Fruit fly (Drosophila melanogaster) whole organism, embryonic: ENCODE measurements around the gene Hsp70Ab.

Experiments
- Abd-B ChIP-seq: fragments of 200-800 bp; sonication (Bioruptor generic); optimal IDR thresholded peaks from 2 replicates; lab custom pipeline; 2018; ENCODE audit warnings: missing biosample characterization, mild to moderate bottlenecking, missing genetic modification characterization, moderate library complexity
- CG11560 ChIP-seq: fragments of 200-800 bp; sonication (Bioruptor generic); IDR thresholded peaks from 3 replicates; pipeline ENCODE4 v1.3.6; 2022; ENCODE audit warnings: missing biosample characterization, missing genetic modification characterization
- CG14667 ChIP-seq: fragments of 200-800 bp; sonication (Bioruptor generic); IDR thresholded peaks from 2 replicates; pipeline ENCODE4 v1.3.6; 2022; ENCODE audit warnings: missing biosample characterization, missing genetic modification characterization
- CG17802 ChIP-seq: fragments of 200-800 bp; sonication (Bioruptor generic); optimal IDR thresholded peaks from 2 replicates; lab custom pipeline; 2018; ENCODE audit warnings: missing biosample characterization, mild to moderate bottlenecking, missing genetic modification characterization, moderate library complexity
- CG2116 ChIP-seq: fragments of 200-800 bp; sonication (Bioruptor generic); optimal IDR thresholded peaks from 3 replicates; lab custom pipeline; 2018; ENCODE audit warnings: missing biosample characterization, mild to moderate bottlenecking, missing genetic modification characterization
- CG2120 ChIP-seq: fragments of 200-800 bp; sonication (Bioruptor generic); optimal IDR thresholded peaks from 3 replicates; lab custom pipeline; 2016; ENCODE audit warnings: missing biosample characterization, missing genetic modification characterization
- CG3163 ChIP-seq: fragments of 200-800 bp; sonication (Bioruptor generic); optimal IDR thresholded peaks from 3 replicates; lab custom pipeline; 2016; ENCODE audit warnings: missing biosample characterization, missing genetic modification characterization
- CG34422 ChIP-seq: fragments of 200-800 bp; sonication (Bioruptor generic); IDR thresholded peaks from 3 replicates; pipeline ENCODE4 v1.3.6; 2022; ENCODE audit warnings: missing biosample characterization, missing genetic modification characterization
- CHES-1-like ChIP-seq: fragments of 200-800 bp; sonication (Bioruptor generic); optimal IDR thresholded peaks from 2 replicates; lab custom pipeline; 2016; ENCODE audit warnings: missing biosample characterization, missing genetic modification characterization
- Camta ChIP-seq: fragments of 200-800 bp; sonication (Bioruptor generic); optimal IDR thresholded peaks from 2 replicates; lab custom pipeline; 2016; ENCODE audit warnings: missing biosample characterization, missing genetic modification characterization
- Dfd ChIP-seq, 2 experiments: fragments of >200 bp; optimal IDR thresholded peaks; 2 replicates each; lab custom pipeline; 2017; ENCODE audit warnings: missing biosample characterization in 2 of 2, missing genetic modification characterization in 2 of 2
- Dref ChIP-seq: fragments of 200-800 bp; sonication (Bioruptor generic); IDR thresholded peaks from 2 replicates; pipeline ENCODE4 v1.3.6; 2022; ENCODE audit warnings: missing biosample characterization, missing genetic modification characterization
- Drgx ChIP-seq: fragments of 200-800 bp; sonication (Bioruptor generic); IDR thresholded peaks from 2 replicates; pipeline ENCODE4 v1.3.6; 2022; ENCODE audit warnings: missing biosample characterization, missing genetic modification characterization
- Eip74EF ChIP-seq, 2 experiments: fragments of 200-800 bp in 1 of 2; fragments of >200 bp in 1 of 2; sonication (Bioruptor generic) in 1 of 2; optimal IDR thresholded peaks; 2 replicates each; lab custom pipeline; 2017 to 2019; ENCODE audit warnings: missing biosample characterization in 2 of 2, missing genetic modification characterization in 2 of 2, mild to moderate bottlenecking in 1 of 2, moderate library complexity in 1 of 2
- Ets65A ChIP-seq: fragments of 200-800 bp; sonication (Bioruptor generic); peaks from one replicate; lab custom pipeline; 2016; ENCODE audit warnings: missing biosample characterization, missing genetic modification characterization
- Fer3 ChIP-seq: fragments of 200-800 bp; sonication (Bioruptor generic); optimal IDR thresholded peaks from 2 replicates; lab custom pipeline; 2018; ENCODE audit warnings: missing biosample characterization, mild to moderate bottlenecking, missing genetic modification characterization, moderate library complexity
- H15 ChIP-seq: fragments of 200-800 bp; sonication (Bioruptor generic); IDR thresholded peaks from 3 replicates; pipeline ENCODE4 v1.3.6; 2022; ENCODE audit warnings: missing biosample characterization, missing genetic modification characterization
- Jarid2 ChIP-seq: fragments of 200-800 bp; sonication (Bioruptor generic); optimal IDR thresholded peaks from 3 replicates; lab custom pipeline; 2017; ENCODE audit warnings: mild to moderate bottlenecking, missing biosample characterization, missing genetic modification reagents, missing genetic modification characterization
- Med ChIP-seq: fragments of 200-800 bp; sonication (Bioruptor generic); peaks from one replicate; lab custom pipeline; 2016; ENCODE audit warnings: missing biosample characterization, missing genetic modification characterization, mild to moderate bottlenecking, inconsistent platforms, moderate library complexity
- Opbp ChIP-seq: fragments of 200-800 bp; sonication (Bioruptor generic); IDR thresholded peaks from 3 replicates; pipeline ENCODE4 v1.3.6; 2022; ENCODE audit warnings: missing biosample characterization, missing genetic modification characterization; ENCODE audit not compliant: partially characterized antibody
- Rfx ChIP-seq: fragments of 200-800 bp; sonication (Bioruptor generic); IDR thresholded peaks from 2 replicates; pipeline ENCODE4 v1.3.6; 2022; ENCODE audit warnings: missing biosample characterization, missing genetic modification characterization
- Sin3A ChIP-seq: fragments of >200 bp; optimal IDR thresholded peaks from 2 replicates; lab custom pipeline; 2018
- Trl ChIP-seq, 3 experiments: fragments of >200 bp in 2 of 3; fragments of 200-800 bp in 1 of 3; sonication (Bioruptor generic) in 1 of 3; optimal IDR thresholded peaks; 2 replicates in 1 of 3; 3 replicates in 2 of 3; lab custom pipeline; 2016 to 2017; ENCODE audit warnings: missing biosample characterization in 1 of 3, missing genetic modification characterization in 1 of 3
- az2 ChIP-seq: fragments of 200-800 bp; sonication (Bioruptor generic); optimal IDR thresholded peaks from 3 replicates; lab custom pipeline; 2016; ENCODE audit warnings: missing biosample characterization, missing genetic modification characterization
- crol ChIP-seq: fragments of 200-800 bp; sonication (Bioruptor generic); IDR thresholded peaks from 2 replicates; pipeline ENCODE4 v1.3.6; 2022; ENCODE audit warnings: missing biosample characterization, missing genetic modification characterization
- exex ChIP-seq: fragments of 200-800 bp; sonication (Bioruptor generic); optimal IDR thresholded peaks from 4 replicates; lab custom pipeline; 2018; ENCODE audit warnings: missing biosample characterization, mild to moderate bottlenecking, missing genetic modification characterization, moderate library complexity
- gcm2 ChIP-seq: fragments of 200-800 bp; sonication (Bioruptor generic); optimal IDR thresholded peaks from 2 replicates; lab custom pipeline; 2016; ENCODE audit warnings: missing biosample characterization, missing genetic modification characterization
- ind ChIP-seq: fragments of 200-800 bp; sonication (Bioruptor generic); optimal IDR thresholded peaks from 3 replicates; lab custom pipeline; 2016; ENCODE audit warnings: missing biosample characterization, missing genetic modification characterization
- jing ChIP-seq: fragments of 200-800 bp; sonication (Bioruptor generic); optimal IDR thresholded peaks from 2 replicates; lab custom pipeline; 2018; ENCODE audit warnings: missing biosample characterization, mild to moderate bottlenecking, missing genetic modification characterization
- ken ChIP-seq: fragments of 200-800 bp; sonication (Bioruptor generic); IDR thresholded peaks from 3 replicates; pipeline ENCODE4 v1.3.6; 2022; ENCODE audit warnings: missing biosample characterization, missing genetic modification characterization
- lbe ChIP-seq: fragments of 200-800 bp; sonication (Bioruptor generic); optimal IDR thresholded peaks from 2 replicates; lab custom pipeline; 2016; ENCODE audit warnings: missing biosample characterization, mild to moderate bottlenecking, missing genetic modification characterization
- lilli ChIP-seq: fragments of 200-800 bp; sonication (Bioruptor generic); optimal IDR thresholded peaks from 3 replicates; lab custom pipeline; 2016; ENCODE audit warnings: missing biosample characterization, missing genetic modification characterization
- nom ChIP-seq: fragments of 200-800 bp; sonication (Bioruptor generic); optimal IDR thresholded peaks from 2 replicates; lab custom pipeline; 2017; ENCODE audit warnings: missing biosample characterization, missing genetic modification characterization, mild to moderate bottlenecking, moderate library complexity, missing genetic modification reagents
- pan ChIP-seq, 4 experiments: fragments of >200 bp in 3 of 4; fragments of 200-800 bp in 1 of 4; sonication (Bioruptor generic) in 1 of 4; optimal IDR thresholded peaks in 3 of 4; IDR thresholded peaks in 1 of 4; 2 replicates each; pipeline versions ENCODE4 v1.3.6 to Lab custom; 2017 to 2022; ENCODE audit warnings: missing biosample characterization in 2 of 4, missing genetic modification characterization in 2 of 4, mixed read lengths in 1 of 4
- pho ChIP-seq: fragments of 200-800 bp; sonication (Bioruptor generic); optimal IDR thresholded peaks from 2 replicates; lab custom pipeline; 2016; ENCODE audit warnings: missing biosample characterization, missing genetic modification characterization
- sens ChIP-seq: fragments of 200-800 bp; sonication (Bioruptor generic); peaks from one replicate; lab custom pipeline; 2016; ENCODE audit warnings: missing biosample characterization, missing genetic modification characterization
- shn ChIP-seq: fragments of 200-800 bp; sonication (Bioruptor generic); optimal IDR thresholded peaks from 3 replicates; lab custom pipeline; 2016; ENCODE audit warnings: missing biosample characterization, missing genetic modification characterization
- sr ChIP-seq: fragments of 200-800 bp; sonication (Bioruptor generic); IDR thresholded peaks from 3 replicates; pipeline ENCODE4 v1.3.6; 2022; ENCODE audit warnings: missing biosample characterization, missing genetic modification characterization

Hsp70Ab gene

dm6 chr3R:11979879-11980571 is 21.7 kb downstream of the Hsp70Ab start, which contains the start of gene CG18547 (continued):
- peak; percentile 76 for TF ChIP-seq sens (GFP tag; lab: Kevin White, UChicago)
- TF ChIP-seq Jarid2 (GFP tag; lab: Kevin White, UChicago): peak; percentile 66
- TF ChIP-seq lilli: peak; percentile 0
- TF ChIP-seq exex (tag; lab: Kevin White, UChicago): peak; percentile 34
- no peak for TF ChIP-seq Fer3 (tag; lab: Kevin White, UChicago)
- TF ChIP-seq jing: no peak
- TF ChIP-seq nom (GFP tag; lab: Kevin White, UChicago): peak; percentile 37
- no peak for TF ChIP-seq Eip74EF (GFP tag; optimal IDR thresholded peaks at IDR 0.05; lab: Kevin White, UChicago)
- no peak for TF ChIP-seq pho (GFP tag; lab: Kevin White, UChicago)
- TF ChIP-seq az2: no peak

dm6 chr3R:11981962-11982361 is 23.6 kb downstream of the Hsp70Ab start, which contains the start of gene CG12224:
CG12224 (minus strand) TSS chr3R:11982062.
- TF ChIP-seq exex (tag; lab: Kevin White, UChicago) (peak; percentile 75), Opbp (GFP tag; lab: Robert Waterston, UW) (no peak)

- TF ChIP-seq lbe (GFP tag; lab: Kevin White, UChicago): peak; percentile 4
- peak; percentile 25 for TF ChIP-seq nom (GFP tag; lab: Kevin White, UChicago)
- TF ChIP-seq Camta (GFP tag; lab: Kevin White, UChicago): no peak
- TF ChIP-seq Trl (optimal IDR thresholded peaks at IDR 0.05; lab: Kevin White, UChicago): peak; percentile 54 to 74
- no peak for TF ChIP-seq Trl (GFP tag; optimal IDR thresholded peaks at IDR 0.05; lab: Kevin White, UChicago)
- TF ChIP-seq Jarid2 (GFP tag; lab: Kevin White, UChicago): peak; percentile 15
Observed at dm6 chr3R:11982547-11982946, 24.2 kb downstream of the Hsp70Ab start.

- TF ChIP-seq Drgx (GFP tag; lab: Robert Waterston, UW) (no peak), Trl (optimal IDR thresholded peaks at IDR 0.05; lab: Kevin White, UChicago) (peak; percentile 18 to 56), Trl (GFP tag; optimal IDR thresholded peaks at IDR 0.05; lab: Kevin White, UChicago) (no peak)
Observed at dm6 chr3R:11984441-11984840, 26.1 kb downstream of the Hsp70Ab start, which contains the start of gene CG3397. CG3397 (minus strand) TSS chr3R:11984541.

- TF ChIP-seq CHES-1-like (GFP tag; lab: Kevin White, UChicago) (no peak), CG3163 (no peak), Abd-B (GFP tag; lab: Kevin White, UChicago) (no peak), shn (no peak), Dref (GFP tag; lab: Robert Waterston, UW) (0 out of 2 replicates have a peak, but pooled peaks have one; percentile 7), ind (GFP tag; lab: Kevin White, UChicago) (no peak), Sin3A (no peak), nom (GFP tag; lab: Kevin White, UChicago) (peak; percentile 38), ken (GFP tag; lab: Robert Waterston, UW) (no peak), CG2116 (GFP tag; lab: Kevin White, UChicago) (no peak)
Observed at dm6 chr3R:11984862-11985261, 26.5 kb downstream of the Hsp70Ab start.

- peak; percentile 77 for TF ChIP-seq Med
- TF ChIP-seq CG2120 (GFP tag; lab: Kevin White, UChicago): no peak
- TF ChIP-seq sr (GFP tag; lab: Robert Waterston, UW): 0 out of 3 replicates have a peak, but pooled peaks have one; percentile 27
- no peak for TF ChIP-seq gcm2 (GFP tag; lab: Kevin White, UChicago)
- TF ChIP-seq H15 (GFP tag; lab: Robert Waterston, UW): 0 out of 3 replicates have a peak, but pooled peaks have one; percentile 19
- TF ChIP-seq crol (GFP tag; lab: Robert Waterston, UW): peak; percentile 37; the same call in 1 of the 2 replicates
- TF ChIP-seq Rfx: peak; percentile 38; the same call in 1 of the 2 replicates
- TF ChIP-seq pan (optimal IDR thresholded peaks at IDR 0.05; lab: Kevin White, UChicago): no peak
- no peak for TF ChIP-seq pan (GFP tag; optimal IDR thresholded peaks at IDR 0.05 in 1 of 2, IDR thresholded peaks at IDR 0.05 in 1 of 2)
- 0 out of 3 replicates have a peak, but pooled peaks have one; percentile 31 for TF ChIP-seq CG11560 (tag; lab: Robert Waterston, UW)
- TF ChIP-seq CG17802 (tag; lab: Kevin White, UChicago): no peak
- TF ChIP-seq CG14667: no peak
- 0 out of 3 replicates have a peak, but pooled peaks have one; percentile 33 for TF ChIP-seq CG34422
- peak in 1 of 2 experiments; percentile 20 for TF ChIP-seq Dfd (GFP tag; optimal IDR thresholded peaks at IDR 0.05; lab: Kevin White, UChicago)
- TF ChIP-seq Ets65A (GFP tag; lab: Kevin White, UChicago): peak; percentile 65
Observed at dm6 chr3R:11989206-11989605, 30.9 kb downstream of the Hsp70Ab start.
